Worm (Caenorhabditis elegans) whole organism, midembryonic: ENCODE data around the gene somi-1.

ENCODE experiments used
- flt-1 ChIP-seq: fragments of 200-800 bp; sonication (Bioruptor generic); IDR thresholded peaks from 2 replicates; pipeline ENCODE4 v1.3.6; 2022; ENCODE audit warnings: missing genetic modification characterization, missing compliant biosample characterization
- ztf-29 ChIP-seq: fragments of 200-800 bp; sonication (Bioruptor generic); IDR thresholded peaks from 2 replicates; pipeline ENCODE4 v1.3.6; 2022; ENCODE audit warnings: missing genetic modification reagents, missing genetic modification characterization, missing compliant biosample characterization

DNA sequence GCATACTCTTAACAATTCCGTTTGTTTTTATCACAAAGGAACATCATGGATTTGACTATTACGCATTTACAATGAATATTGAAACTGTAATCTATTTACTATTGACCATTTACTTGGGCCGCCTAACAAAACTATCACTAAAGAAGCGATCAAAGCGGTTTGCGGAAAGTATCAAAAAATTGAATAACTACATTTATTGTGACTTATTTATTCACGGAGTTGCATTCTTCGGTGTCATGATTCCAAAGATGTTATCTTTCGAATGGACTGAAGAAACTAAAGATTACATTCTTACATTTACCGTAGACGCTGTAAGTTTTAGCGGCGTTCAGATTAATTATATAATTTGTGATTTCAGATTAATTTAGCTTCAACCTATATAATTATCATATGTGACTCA lies 27.0 kb downstream of the somi-1 start:
- TF ChIP-seq flt-1 (GFP tag; lab: Robert Waterston, UW) (no peak), ztf-29 (no peak)
